Fruit fly (Drosophila melanogaster): ENCODE results near the gene CG18765.
A peak's percentile ranks its signal among the peaks of the same experiment; 100 is the strongest.

CG18765 gene

dm6 chr3R:11691747-11692146, at the start of gene CG18765:
CG18765 (minus strand) TSS chr3R:11691799.
- TF ChIP-seq CG5204 (GFP tag; optimal IDR thresholded peaks at IDR 0.05) (no peak), Clk (GFP tag; optimal IDR thresholded peaks at IDR 0.05) (no peak), ovo (GFP tag; optimal IDR thresholded peaks at IDR 0.05) (no peak), CG12768 (GFP tag; optimal IDR thresholded peaks at IDR 0.05) (no peak), CG11617 (GFP tag; optimal IDR thresholded peaks at IDR 0.05) (no peak), CG1620 (GFP tag; optimal IDR thresholded peaks at IDR 0.05) (no peak), CG7045 (GFP tag; optimal IDR thresholded peaks at IDR 0.05) (no peak), toe (GFP tag; optimal IDR thresholded peaks at IDR 0.05) (no peak), cnc (optimal IDR thresholded peaks at IDR 0.05) (no peak), Crg-1 (GFP tag; optimal IDR thresholded peaks at IDR 0.05) (no peak), Hr96 (GFP tag; optimal IDR thresholded peaks at IDR 0.05) (no peak), pad (GFP tag; optimal IDR thresholded peaks at IDR 0.05) (no peak), Mnt (GFP tag; optimal IDR thresholded peaks at IDR 0.05) (no peak), tj (GFP tag; optimal IDR thresholded peaks at IDR 0.05) (no peak), bab1 (GFP tag; optimal IDR thresholded peaks at IDR 0.05) (no peak)

- TF ChIP-seq cic (GFP tag; optimal IDR thresholded peaks at IDR 0.05) (no peak), CG12768 (GFP tag; optimal IDR thresholded peaks at IDR 0.05) (no peak), CG33017 (tag; optimal IDR thresholded peaks at IDR 0.05) (no peak), kay (GFP tag; ENCODE audit: borderline replicate concordance) (no peak), bab1 (GFP tag; optimal IDR thresholded peaks at IDR 0.05) (peak; percentile 61), cnc (optimal IDR thresholded peaks at IDR 0.05) (no peak), CG11617 (GFP tag; optimal IDR thresholded peaks at IDR 0.05) (peak; percentile 14), CG14711 (tag; optimal IDR thresholded peaks at IDR 0.05) (peak; percentile 7), Mnt (GFP tag; optimal IDR thresholded peaks at IDR 0.05) (peak; percentile 50), CG1620 (GFP tag; optimal IDR thresholded peaks at IDR 0.05) (peak; percentile 5), Clk (GFP tag; optimal IDR thresholded peaks at IDR 0.05) (no peak), tj (GFP tag; optimal IDR thresholded peaks at IDR 0.05) (no peak), CG7045 (GFP tag; optimal IDR thresholded peaks at IDR 0.05) (peak; percentile 4), Crg-1 (GFP tag; optimal IDR thresholded peaks at IDR 0.05) (no peak)
Observed at dm6 chr3R:11735337-11735736, 43.7 kb upstream of the CG18765 start, which contains the start of gene CG14721. CG14721 (plus strand) TSS chr3R:11735447.

- TF ChIP-seq cic (GFP tag; optimal IDR thresholded peaks at IDR 0.05), result no peak
- no peak for TF ChIP-seq CG33017 (tag; optimal IDR thresholded peaks at IDR 0.05)
- TF ChIP-seq ovo (GFP tag; optimal IDR thresholded peaks at IDR 0.05), result no peak
- TF ChIP-seq CG14711 (tag; optimal IDR thresholded peaks at IDR 0.05), result no peak
- no peak for TF ChIP-seq bab1 (GFP tag; optimal IDR thresholded peaks at IDR 0.05)
- TF ChIP-seq pad (GFP tag; optimal IDR thresholded peaks at IDR 0.05), result no peak
- TF ChIP-seq CG11617 (GFP tag; optimal IDR thresholded peaks at IDR 0.05), result no peak
- TF ChIP-seq Hr96 (GFP tag; optimal IDR thresholded peaks at IDR 0.05), result no peak
- no peak for TF ChIP-seq CG12768 (GFP tag; optimal IDR thresholded peaks at IDR 0.05)
- TF ChIP-seq CG5204 (GFP tag; optimal IDR thresholded peaks at IDR 0.05), result no peak
- no peak for TF ChIP-seq kay (GFP tag; ENCODE audit: borderline replicate concordance)
- TF ChIP-seq Crg-1 (GFP tag; optimal IDR thresholded peaks at IDR 0.05), result no peak
- TF ChIP-seq CG7101 (tag; optimal IDR thresholded peaks at IDR 0.05), result no peak
- no peak for TF ChIP-seq Mnt (GFP tag; optimal IDR thresholded peaks at IDR 0.05)
- TF ChIP-seq CG1620 (GFP tag; optimal IDR thresholded peaks at IDR 0.05), result no peak
- TF ChIP-seq tj (GFP tag; optimal IDR thresholded peaks at IDR 0.05), result no peak
- TF ChIP-seq CG7045 (GFP tag; optimal IDR thresholded peaks at IDR 0.05), result no peak
Observed at dm6 chr3R:11721593-11721992, 30.0 kb upstream of the CG18765 start, which contains the start of gene CG12594. CG12594 (plus strand) TSS chr3R:11721734.

- TF ChIP-seq cnc (optimal IDR thresholded peaks at IDR 0.05) (no peak), tj (GFP tag; optimal IDR thresholded peaks at IDR 0.05) (no peak), toe (GFP tag; optimal IDR thresholded peaks at IDR 0.05) (no peak), kay (GFP tag; ENCODE audit: borderline replicate concordance) (no peak), pad (GFP tag; optimal IDR thresholded peaks at IDR 0.05) (no peak)
Observed at dm6 chr3R:11711376-11711775, 19.8 kb upstream of the CG18765 start, which contains the start of gene CG14720. CG14720 (plus strand) TSS chr3R:11711676.

dm6 chr3R:11703730-11704129, 12.1 kb upstream of the CG18765 start, which contains the start of gene I-t:
I-t (plus strand) TSS chr3R:11704030.
- TF ChIP-seq CG33017 (tag; optimal IDR thresholded peaks at IDR 0.05), result no peak
- TF ChIP-seq tj (GFP tag; optimal IDR thresholded peaks at IDR 0.05), result no peak
- TF ChIP-seq CG14711 (tag; optimal IDR thresholded peaks at IDR 0.05), result no peak
- TF ChIP-seq CG7045 (GFP tag; optimal IDR thresholded peaks at IDR 0.05), result no peak
- TF ChIP-seq ovo (GFP tag; optimal IDR thresholded peaks at IDR 0.05), result no peak
- TF ChIP-seq CG11617 (GFP tag; optimal IDR thresholded peaks at IDR 0.05), result no peak
- TF ChIP-seq Hr96 (GFP tag; optimal IDR thresholded peaks at IDR 0.05), result no peak

dm6 chr3R:11700314-11700713, 8.7 kb upstream of the CG18765 start, which contains the start of gene CG14718:
CG14718 (plus strand) TSS chr3R:11700614.
- TF ChIP-seq CG33017 (tag; optimal IDR thresholded peaks at IDR 0.05) (no peak), CG14711 (tag; optimal IDR thresholded peaks at IDR 0.05) (no peak), cnc (optimal IDR thresholded peaks at IDR 0.05) (no peak), CG7101 (tag; optimal IDR thresholded peaks at IDR 0.05) (no peak), ovo (GFP tag; optimal IDR thresholded peaks at IDR 0.05) (no peak), toe (GFP tag; optimal IDR thresholded peaks at IDR 0.05) (no peak), CG11617 (GFP tag; optimal IDR thresholded peaks at IDR 0.05) (no peak), CG7045 (GFP tag; optimal IDR thresholded peaks at IDR 0.05) (no peak), tj (GFP tag; optimal IDR thresholded peaks at IDR 0.05) (no peak), Hr96 (GFP tag; optimal IDR thresholded peaks at IDR 0.05) (no peak), bab1 (GFP tag; optimal IDR thresholded peaks at IDR 0.05) (no peak), Clk (GFP tag; optimal IDR thresholded peaks at IDR 0.05) (no peak), Mnt (GFP tag; optimal IDR thresholded peaks at IDR 0.05) (no peak), CG12768 (GFP tag; optimal IDR thresholded peaks at IDR 0.05) (no peak), CG1620 (GFP tag; optimal IDR thresholded peaks at IDR 0.05) (no peak), Crg-1 (GFP tag; optimal IDR thresholded peaks at IDR 0.05) (no peak), kay (GFP tag; ENCODE audit: borderline replicate concordance) (no peak), cic (GFP tag; optimal IDR thresholded peaks at IDR 0.05) (no peak)
